Worm (Caenorhabditis elegans) whole organism, mixed stage, embryonic: Measurements from ENCODE around the gene pho-4.

Source experiments
- bed-3 ChIP-seq: fragments of 200-800 bp; sonication (Bioruptor generic); optimal IDR thresholded peaks from 3 replicates; lab custom pipeline; 2018; ENCODE audit warnings: mild to moderate bottlenecking, missing genetic modification characterization, moderate library complexity, missing compliant biosample characterization
- blmp-1 ChIP-seq: fragments of 150-350 bp; optimal IDR thresholded peaks from 2 replicates; lab custom pipeline; 2014; ENCODE audit warnings: missing biosample characterization, missing genetic modification characterization
- ceh-39 ChIP-seq: fragments of 150-350 bp; optimal IDR thresholded peaks from 2 replicates; lab custom pipeline; 2014; ENCODE audit warnings: missing biosample characterization, missing genetic modification characterization
- ceh-43 ChIP-seq: fragments of 200-800 bp; sonication (Bioruptor generic); optimal IDR thresholded peaks from 2 replicates; lab custom pipeline; 2018; ENCODE audit warnings: mild to moderate bottlenecking, missing genetic modification characterization, moderate library complexity, missing compliant biosample characterization
- ceh-83 ChIP-seq: fragments of 200-800 bp; sonication (Bioruptor generic); optimal IDR thresholded peaks from 2 replicates; lab custom pipeline; 2018; ENCODE audit warnings: mild to moderate bottlenecking, missing genetic modification characterization, missing compliant biosample characterization
- cnd-1 ChIP-seq: fragments of 200-800 bp; sonication (Bioruptor generic); optimal IDR thresholded peaks from 2 replicates; lab custom pipeline; 2018; ENCODE audit warnings: mild to moderate bottlenecking, missing genetic modification characterization, missing compliant biosample characterization
- drap-1 ChIP-seq: fragments of 200-800 bp; sonication (Bioruptor generic); optimal IDR thresholded peaks from 3 replicates; lab custom pipeline; 2018; ENCODE audit warnings: mild to moderate bottlenecking, missing genetic modification characterization, missing compliant biosample characterization
- elt-1 ChIP-seq: sonication (generic microtip); optimal IDR thresholded peaks from 2 replicates; lab custom pipeline; 2017; ENCODE audit warnings: missing genetic modification characterization, mild to moderate bottlenecking, missing compliant biosample characterization, antibody characterized with exemption, moderate library complexity, borderline replicate concordance; ENCODE audit not compliant: insufficient read depth
- elt-3 ChIP-seq: fragments of 150-350 bp; optimal IDR thresholded peaks from 2 replicates; lab custom pipeline; 2014; ENCODE audit warnings: missing biosample characterization, missing genetic modification characterization
- flh-1 ChIP-seq: fragments of 200-800 bp; sonication (Bioruptor generic); optimal IDR thresholded peaks from 2 replicates; lab custom pipeline; 2018; ENCODE audit warnings: mild to moderate bottlenecking, missing genetic modification characterization, moderate library complexity, missing compliant biosample characterization
- ham-2 ChIP-seq: fragments of 200-800 bp; sonication (Bioruptor generic); optimal IDR thresholded peaks from 2 replicates; lab custom pipeline; 2018; ENCODE audit warnings: mild to moderate bottlenecking, missing genetic modification characterization, missing compliant biosample characterization
- hlh-1 ChIP-seq: fragments of 150-350 bp; optimal IDR thresholded peaks from 2 replicates; lab custom pipeline; 2014; ENCODE audit warnings: missing biosample characterization, missing genetic modification reagents, missing genetic modification characterization
- lin-13 ChIP-seq: fragments of 150-350 bp; optimal IDR thresholded peaks from 2 replicates; lab custom pipeline; 2014; ENCODE audit warnings: missing biosample characterization, missing genetic modification characterization
- lin-32 ChIP-seq: fragments of 200-800 bp; sonication (Bioruptor generic); optimal IDR thresholded peaks from 2 replicates; lab custom pipeline; 2018; ENCODE audit warnings: mild to moderate bottlenecking, missing genetic modification characterization, missing compliant biosample characterization
- lsy-2 ChIP-seq: fragments of 150-350 bp; optimal IDR thresholded peaks from 2 replicates; lab custom pipeline; 2014; ENCODE audit warnings: missing biosample characterization, missing genetic modification characterization
- mab-5 ChIP-seq: fragments of 150-350 bp; optimal IDR thresholded peaks from 2 replicates; lab custom pipeline; 2014; ENCODE audit warnings: missing biosample characterization, missing genetic modification characterization
- mep-1 ChIP-seq: fragments of 150-350 bp; optimal IDR thresholded peaks from 2 replicates; lab custom pipeline; 2017; ENCODE audit warnings: missing biosample characterization, missing genetic modification reagents, missing genetic modification characterization, inconsistent platforms
- mls-2 ChIP-seq: sonication (generic microtip); optimal IDR thresholded peaks from 2 replicates; lab custom pipeline; 2016; ENCODE audit warnings: mild to moderate bottlenecking, missing genetic modification characterization, moderate library complexity, missing compliant biosample characterization
- nhr-12 ChIP-seq: fragments of 150-350 bp; optimal IDR thresholded peaks from 2 replicates; lab custom pipeline; 2014; ENCODE audit warnings: missing biosample characterization, missing genetic modification characterization
- nhr-2 ChIP-seq: fragments of 150-350 bp; optimal IDR thresholded peaks from 2 replicates; lab custom pipeline; 2014; ENCODE audit warnings: missing biosample characterization, missing genetic modification characterization
- nhr-237 ChIP-seq: fragments of 150-350 bp; optimal IDR thresholded peaks from 2 replicates; lab custom pipeline; 2014; ENCODE audit warnings: missing biosample characterization, missing genetic modification characterization
- nhr-28 ChIP-seq: fragments of 150-350 bp; optimal IDR thresholded peaks from 2 replicates; lab custom pipeline; 2014; ENCODE audit warnings: missing biosample characterization, missing genetic modification characterization
- sem-2 ChIP-seq: fragments of 200-800 bp; sonication (Bioruptor generic); optimal IDR thresholded peaks from 2 replicates; lab custom pipeline; 2018; ENCODE audit warnings: mild to moderate bottlenecking, missing genetic modification characterization, missing compliant biosample characterization
- snpc-4 ChIP-seq: fragments of 150-350 bp; optimal IDR thresholded peaks from 2 replicates; lab custom pipeline; 2014; ENCODE audit warnings: missing biosample characterization, missing genetic modification characterization
- tbx-8 ChIP-seq: fragments of 200-800 bp; sonication (Bioruptor generic); optimal IDR thresholded peaks from 2 replicates; lab custom pipeline; 2018; ENCODE audit warnings: mild to moderate bottlenecking, missing genetic modification characterization, moderate library complexity, missing compliant biosample characterization
- unc-120 ChIP-seq: sonication (generic microtip); optimal IDR thresholded peaks from 2 replicates; lab custom pipeline; 2017; ENCODE audit warnings: missing genetic modification characterization, missing compliant biosample characterization; ENCODE audit not compliant: poor library complexity, severe bottlenecking
- unc-39 ChIP-seq: fragments of 150-350 bp; optimal IDR thresholded peaks from 2 replicates; lab custom pipeline; 2014; ENCODE audit warnings: missing biosample characterization, missing genetic modification characterization
- unc-62 ChIP-seq: fragments of 150-350 bp; optimal IDR thresholded peaks from 2 replicates; lab custom pipeline; 2014; ENCODE audit warnings: missing biosample characterization, missing genetic modification reagents, missing genetic modification characterization
- zip-8 ChIP-seq: fragments of 150-350 bp; optimal IDR thresholded peaks from 2 replicates; lab custom pipeline; 2014; ENCODE audit warnings: missing biosample characterization, missing genetic modification characterization
- ztf-11 ChIP-seq: fragments of 150-350 bp; optimal IDR thresholded peaks from 2 replicates; lab custom pipeline; 2014; ENCODE audit warnings: missing biosample characterization, missing genetic modification characterization

The pho-4 gene

ce11 chrII:5209122-5209521 is 29.1 kb downstream of the pho-4 start:
- no peak for TF ChIP-seq nhr-28 (tag; lab: Kevin White, UChicago)
- TF ChIP-seq elt-1: no peak
- no peak for TF ChIP-seq ceh-83 (GFP tag; lab: Kevin White, UChicago)
- no peak for TF ChIP-seq ceh-39 (tag; lab: Kevin White, UChicago)
- TF ChIP-seq lin-32 (GFP tag; lab: Kevin White, UChicago): no peak
- TF ChIP-seq hlh-1 (tag; lab: Kevin White, UChicago): no peak
- TF ChIP-seq unc-62 (GFP tag; lab: Kevin White, UChicago): no peak
- no peak for TF ChIP-seq lsy-2 (tag; lab: Kevin White, UChicago)
- no peak for TF ChIP-seq unc-39
- no peak for TF ChIP-seq bed-3
- TF ChIP-seq tbx-8 (GFP tag; lab: Kevin White, UChicago): no peak
- TF ChIP-seq elt-3 (tag; lab: Kevin White, UChicago): no peak
- no peak for TF ChIP-seq ztf-11 (tag; lab: Kevin White, UChicago)
- no peak for TF ChIP-seq cnd-1 (tag; lab: Kevin White, UChicago)
- TF ChIP-seq mls-2 (tag; lab: Kevin White, UChicago): no peak
- no peak for TF ChIP-seq ceh-43 (GFP tag; lab: Kevin White, UChicago)
- no peak for TF ChIP-seq sem-2
- TF ChIP-seq ham-2: no peak
- TF ChIP-seq mep-1: no peak

DNA sequence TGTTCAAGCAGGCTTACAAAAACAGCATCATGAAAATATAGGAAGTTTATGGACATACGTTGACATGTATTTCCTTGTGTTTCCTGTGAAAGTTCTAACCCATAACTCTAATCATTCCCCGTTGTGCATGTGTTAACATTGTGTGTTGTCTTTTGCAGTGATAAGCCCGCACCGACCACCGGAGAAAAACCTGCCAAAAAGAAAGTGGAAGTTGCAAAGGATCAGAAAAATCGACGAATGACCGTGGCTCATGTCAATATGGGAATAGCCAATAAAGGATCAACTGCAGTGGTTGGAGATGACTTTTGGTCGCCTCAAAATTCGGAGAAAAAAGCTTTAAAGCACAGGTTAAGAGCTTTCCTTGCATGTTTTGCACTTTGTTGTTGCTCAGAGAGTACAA is 33.0 kb downstream of the pho-4 start:
- no peak for TF ChIP-seq elt-3 (tag; lab: Kevin White, UChicago)
- TF ChIP-seq lin-32 (GFP tag; lab: Kevin White, UChicago): no peak
- no peak for TF ChIP-seq mab-5 (tag; lab: Kevin White, UChicago)
- TF ChIP-seq blmp-1 (tag; lab: Kevin White, UChicago): no peak
- no peak for TF ChIP-seq zip-8
- no peak for TF ChIP-seq nhr-2 (tag; lab: Kevin White, UChicago)
- no peak for TF ChIP-seq unc-39
- no peak for TF ChIP-seq unc-62 (GFP tag; lab: Kevin White, UChicago)

DNA sequence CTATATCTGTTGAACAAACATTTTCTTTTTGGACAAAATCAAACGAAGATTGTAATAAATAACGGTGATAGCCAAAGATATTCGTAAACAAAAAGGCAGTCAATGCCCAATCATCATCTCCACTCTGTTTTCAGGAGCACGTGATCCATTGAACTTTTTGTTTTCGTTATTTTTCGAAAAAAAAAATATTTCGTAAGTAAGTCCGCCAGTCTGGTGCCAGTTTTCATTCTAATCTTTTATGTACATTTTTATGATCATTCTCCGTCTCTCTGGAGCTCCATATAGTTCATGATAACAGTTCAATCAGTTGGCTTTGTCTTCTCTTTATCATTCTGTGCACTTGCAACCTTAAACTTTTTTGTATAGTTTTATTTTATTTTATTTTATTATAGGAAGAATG is 35.3 kb downstream of the pho-4 start, which contains the start of gene ampd-1:
TSS of gene ampd-1 (plus strand) at position 393 of the 400 bp plus-strand sequence.
- TF ChIP-seq nhr-237 (tag; lab: Kevin White, UChicago) (no peak), mab-5 (tag; lab: Kevin White, UChicago) (no peak), lsy-2 (tag; lab: Kevin White, UChicago) (no peak), lin-32 (GFP tag; lab: Kevin White, UChicago) (no peak), nhr-2 (tag; lab: Kevin White, UChicago) (no peak), unc-62 (GFP tag; lab: Kevin White, UChicago) (no peak), mep-1 (no peak), unc-120 (tag; lab: Kevin White, UChicago) (no peak), zip-8 (no peak), snpc-4 (tag; lab: Kevin White, UChicago) (no peak), unc-39 (no peak), drap-1 (GFP tag; lab: Kevin White, UChicago) (no peak), ham-2 (no peak), cnd-1 (tag; lab: Kevin White, UChicago) (no peak)

DNA sequence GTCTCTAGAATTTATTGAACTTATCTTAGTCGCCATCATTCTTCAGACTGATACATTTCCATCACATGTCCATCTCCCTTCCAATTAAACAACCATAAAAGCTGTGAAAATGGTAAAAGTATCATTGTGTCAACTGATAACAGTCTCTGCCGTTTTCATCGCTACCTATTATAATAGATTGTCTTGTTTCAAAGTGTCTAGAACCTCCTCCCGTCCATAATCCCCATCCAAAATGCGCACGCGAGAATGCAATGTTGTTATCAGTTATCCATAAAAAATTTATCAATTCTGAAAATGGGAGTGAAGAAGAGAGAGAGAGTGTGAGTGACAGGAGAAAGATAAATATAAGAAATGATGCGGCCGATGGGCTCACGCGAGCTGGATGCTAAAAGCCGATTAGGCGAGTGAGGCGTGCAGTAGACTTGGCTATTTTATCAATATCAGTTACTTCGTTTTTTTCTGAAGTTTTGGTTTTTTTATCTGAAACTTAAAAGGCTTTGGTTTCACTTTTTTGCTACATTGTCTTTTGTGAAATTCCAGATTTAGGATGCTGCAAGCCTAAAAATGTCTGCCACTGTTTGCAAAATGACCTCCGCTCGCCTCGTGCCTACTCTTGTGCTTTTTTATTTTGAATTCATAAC is 36.2 kb downstream of the pho-4 start:
- TF ChIP-seq hlh-1 (tag; lab: Kevin White, UChicago) (no peak), blmp-1 (tag; lab: Kevin White, UChicago) (no peak), cnd-1 (tag; lab: Kevin White, UChicago) (no peak), nhr-12 (no peak), ztf-11 (tag; lab: Kevin White, UChicago) (no peak), lin-13 (tag; lab: Kevin White, UChicago) (no peak), unc-39 (no peak), tbx-8 (GFP tag; lab: Kevin White, UChicago) (no peak), ceh-39 (tag; lab: Kevin White, UChicago) (no peak), ceh-43 (GFP tag; lab: Kevin White, UChicago) (no peak), flh-1 (GFP tag; lab: Kevin White, UChicago) (no peak), mab-5 (tag; lab: Kevin White, UChicago) (no peak), mep-1 (no peak), nhr-2 (tag; lab: Kevin White, UChicago) (no peak), unc-62 (GFP tag; lab: Kevin White, UChicago) (no peak), unc-120 (tag; lab: Kevin White, UChicago) (no peak), nhr-237 (tag; lab: Kevin White, UChicago) (no peak), bed-3 (no peak)
- TF ChIP-seq, all 35 proteins: peak for 0
